Worm (Caenorhabditis elegans) whole organism, young adult: ENCODE measurements around the gene C10B5.1.

Experiments
- C06A6.2 ChIP-seq: fragments of 200-800 bp; sonication (Bioruptor generic); conservative IDR thresholded peaks from 2 replicates; pipeline ENCODE4 v1.3.6; 2022; ENCODE audit warnings: missing genetic modification characterization, missing compliant biosample characterization
- ZK185.1 ChIP-seq: sonication (generic microtip); optimal IDR thresholded peaks from 2 replicates; lab custom pipeline; 2016; ENCODE audit warnings: mild to moderate bottlenecking, missing genetic modification characterization, missing compliant biosample characterization; ENCODE audit not compliant: poor library complexity, severe bottlenecking
- fkh-3 ChIP-seq: sonication (generic microtip); optimal IDR thresholded peaks from 2 replicates; lab custom pipeline; 2016; ENCODE audit warnings: mild to moderate bottlenecking, missing genetic modification characterization, missing compliant biosample characterization
- mes-4 ChIP-seq: sonication (generic microtip); optimal IDR thresholded peaks from 2 replicates; lab custom pipeline; 2016; ENCODE audit warnings: missing genotype, missing genetic modification characterization, missing compliant biosample characterization
- nfya-2 ChIP-seq: fragments of 200-800 bp; sonication (Bioruptor generic); IDR thresholded peaks from 2 replicates; pipeline ENCODE4 v1.3.6; 2022; ENCODE audit warnings: missing genetic modification reagents, missing genetic modification characterization, missing compliant biosample characterization
- snpc-3.4 ChIP-seq: sonication (generic microtip); optimal IDR thresholded peaks from 2 replicates; lab custom pipeline; 2017; ENCODE audit warnings: missing genetic modification characterization, mild to moderate bottlenecking, missing compliant biosample characterization, antibody characterized with exemption, moderate library complexity, missing genotype, missing genetic modification reagents
- sptf-2 ChIP-seq: fragments of 200-800 bp; sonication (Bioruptor generic); optimal IDR thresholded peaks from 2 replicates; lab custom pipeline; 2018; ENCODE audit warnings: mild to moderate bottlenecking, missing genetic modification characterization, missing compliant biosample characterization

DNA sequence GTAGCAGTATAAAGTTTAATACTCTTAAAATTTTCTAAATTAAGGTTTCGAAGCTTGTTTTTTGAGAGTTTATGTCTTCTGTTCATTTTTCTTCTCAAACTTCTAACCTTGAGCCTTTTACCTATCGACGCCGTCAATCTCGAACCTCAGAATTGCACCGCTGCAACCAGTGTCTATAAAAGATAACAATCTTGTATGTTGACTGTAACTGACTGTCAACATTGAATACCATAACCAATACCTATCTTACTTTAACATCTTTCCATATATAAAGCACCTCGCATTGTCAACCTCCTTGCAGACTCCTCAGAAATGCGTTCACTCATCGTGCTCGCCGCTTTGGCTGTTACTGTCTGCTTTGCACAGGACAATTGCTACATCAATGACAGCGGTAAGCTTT, 37.7 kb downstream of the C10B5.1 start, which contains the start of gene grd-5:
- TF ChIP-seq nfya-2 (GFP tag; lab: Robert Waterston, UW) (no peak), mes-4 (tag; lab: Kevin White, UChicago) (no peak), C06A6.2 (GFP tag; lab: Robert Waterston, UW) (no peak), sptf-2 (no peak), fkh-3 (tag; lab: Kevin White, UChicago) (no peak), snpc-3.4 (tag; lab: Kevin White, UChicago) (no peak), ZK185.1 (tag; lab: Kevin White, UChicago) (no peak)
